Fruit fly (Drosophila melanogaster) S2 (cell line): ENCODE measurements around the gene CG13022.

Source experiments
- CG8478 ChIP-seq: fragments of >200 bp; optimal IDR thresholded peaks from 2 replicates; lab custom pipeline; 2018
- CTCF ChIP-seq, 2 experiments: fragments of >200 bp; optimal IDR thresholded peaks; 2 replicates each; lab custom pipeline; 2018

- TF ChIP-seq CG8478 (lab: Kevin White, UChicago), result no peak
- TF ChIP-seq CTCF (optimal IDR thresholded peaks at IDR 0.05; lab: Kevin White, UChicago), result no peak
Measured at dm6 chr3L:16984813-16985387, 46.1 kb upstream of the CG13022 start.
